Worm (Caenorhabditis elegans): ENCODE results near the gene igdb-3.

- TF ChIP-seq fkh-10 (GFP tag; optimal IDR thresholded peaks at IDR 0.05) (no peak), syd-9 (tag; optimal IDR thresholded peaks at IDR 0.05) (peak; percentile 9), elt-2 (tag; optimal IDR thresholded peaks at IDR 0.05) (peak; percentile 84), sox-2 (GFP tag; IDR thresholded peaks at IDR 0.05) (peak; percentile 68), sdc-2 (tag; optimal IDR thresholded peaks at IDR 0.05) (peak; percentile 70)
These were observed 13.8 kb upstream of the igdb-3 start for ce11 chrX:6371192-6372116.
